Fruit fly (Drosophila melanogaster): Measurements from ENCODE around the gene CG7382.
A peak's percentile ranks its signal among the peaks of the same experiment; 100 is the strongest.

Gene CG7382

dm6 chr2L:5523848-5524473, 4.3 kb upstream of the CG7382 start, which contains the start of the genes Vps52 and Elp4:
Vps52 (minus strand) TSS chr2L:5523898.
Elp4 (plus strand) TSS chr2L:5524139.
- TF ChIP-seq ci (GFP tag; IDR thresholded peaks at IDR 0.05): no peak; the same call in 2 of the 3 replicates
- peak; percentile 12 for TF ChIP-seq CG10274 (GFP tag; optimal IDR thresholded peaks at IDR 0.05)
- TF ChIP-seq esg (GFP tag; conservative IDR thresholded peaks at IDR 0.05): peak; percentile 69
- TF ChIP-seq Sox100B (GFP tag; optimal IDR thresholded peaks at IDR 0.05): no peak
- no peak for TF ChIP-seq bowl (GFP tag; IDR thresholded peaks at IDR 0.05)
- no peak for TF ChIP-seq usp (GFP tag; optimal IDR thresholded peaks at IDR 0.05)
- peak; percentile 60 for TF ChIP-seq Nf-YB (GFP tag; optimal IDR thresholded peaks at IDR 0.05)
- peak; percentile 57; the same call in 1 of the 2 replicates for TF ChIP-seq CG11085 (GFP tag; IDR thresholded peaks at IDR 0.05)
- peak; percentile 64 for TF ChIP-seq tna (GFP tag; IDR thresholded peaks at IDR 0.05; ENCODE audit: partially characterized antibody)
- TF ChIP-seq H15 (GFP tag; IDR thresholded peaks at IDR 0.05): peak; percentile 59; the same call in 1 of the 3 replicates
- no peak for TF ChIP-seq CG4360 (GFP tag; IDR thresholded peaks at IDR 0.05)
- TF ChIP-seq disco-r (GFP tag; optimal IDR thresholded peaks at IDR 0.05): no peak
- peak; percentile 61 for TF ChIP-seq trem (tag; optimal IDR thresholded peaks at IDR 0.05)
- TF ChIP-seq CG12155 (GFP tag; optimal IDR thresholded peaks at IDR 0.05): peak; percentile 77
- peak; percentile 77 for TF ChIP-seq az2 (GFP tag; optimal IDR thresholded peaks at IDR 0.05)
- TF ChIP-seq al (GFP tag; IDR thresholded peaks at IDR 0.05): peak; percentile 53
- peak; percentile 78 for TF ChIP-seq dysf (GFP tag; IDR thresholded peaks at IDR 0.05)
- no peak for TF ChIP-seq run (tag; optimal IDR thresholded peaks at IDR 0.05)
- TF ChIP-seq CG7745 (tag; optimal IDR thresholded peaks at IDR 0.05): no peak
- TF ChIP-seq ttk (GFP tag; IDR thresholded peaks at IDR 0.05): peak; percentile 58
- TF ChIP-seq CG10321 (GFP tag; IDR thresholded peaks at IDR 0.05): no peak
- peak; percentile 19 for TF ChIP-seq CG15073 (GFP tag; optimal IDR thresholded peaks at IDR 0.05)
- TF ChIP-seq ems (GFP tag; optimal IDR thresholded peaks at IDR 0.05): peak; percentile 16
- peak; percentile 63 for TF ChIP-seq CG10543 (GFP tag; optimal IDR thresholded peaks at IDR 0.05)
- TF ChIP-seq p53 (GFP tag; optimal IDR thresholded peaks at IDR 0.05): peak; percentile 48
- TF ChIP-seq slbo (GFP tag; IDR thresholded peaks at IDR 0.05): peak; percentile 74
- no peak for TF ChIP-seq danr (GFP tag; IDR thresholded peaks at IDR 0.05)
- TF ChIP-seq peb (GFP tag; IDR thresholded peaks at IDR 0.05): peak; percentile 36; the same call in 1 of the 2 replicates
- TF ChIP-seq Meics (GFP tag; optimal IDR thresholded peaks at IDR 0.05): peak; percentile 77
- TF ChIP-seq gce (GFP tag; IDR thresholded peaks at IDR 0.05): no peak
- TF ChIP-seq sc (optimal IDR thresholded peaks at IDR 0.05): no peak
- peak; percentile 60 for TF ChIP-seq sc (GFP tag; optimal IDR thresholded peaks at IDR 0.05)
- TF ChIP-seq CG2129 (GFP tag; IDR thresholded peaks at IDR 0.05; ENCODE audit: partially characterized antibody): peak; percentile 63
- peak; percentile 71 for TF ChIP-seq Bgb (GFP tag; IDR thresholded peaks at IDR 0.05; ENCODE audit: partially characterized antibody)
- no peak for TF ChIP-seq luna (GFP tag; optimal IDR thresholded peaks at IDR 0.05)
- TF ChIP-seq kay (GFP tag; optimal IDR thresholded peaks at IDR 0.05): peak; percentile 73
- TF ChIP-seq repo (GFP tag; optimal IDR thresholded peaks at IDR 0.05): no peak
- no peak for TF ChIP-seq CG18476 (GFP tag; optimal IDR thresholded peaks at IDR 0.05)
- no peak for TF ChIP-seq CG8765 (GFP tag; IDR thresholded peaks at IDR 0.05)
- peak; percentile 27; the same call in 2 of the 3 replicates for TF ChIP-seq CG14050 (GFP tag; IDR thresholded peaks at IDR 0.05)
- TF ChIP-seq pnt (GFP tag; optimal IDR thresholded peaks at IDR 0.05): peak; percentile 20
- TF ChIP-seq CG6854 (GFP tag; optimal IDR thresholded peaks at IDR 0.05): no peak
- TF ChIP-seq CG2202 (tag; optimal IDR thresholded peaks at IDR 0.05): no peak
- no peak for TF ChIP-seq gsb (GFP tag; IDR thresholded peaks at IDR 0.05)
- peak; percentile 70; the same call in 2 of the 3 replicates for TF ChIP-seq Dbx (GFP tag; IDR thresholded peaks at IDR 0.05)
- TF ChIP-seq Hr78 (GFP tag; optimal IDR thresholded peaks at IDR 0.05): peak in 1 of 2 experiments; percentile 20
- TF ChIP-seq CG6654 (GFP tag; optimal IDR thresholded peaks at IDR 0.05): peak; percentile 29
- no peak for TF ChIP-seq nau (GFP tag; optimal IDR thresholded peaks at IDR 0.05)
- TF ChIP-seq cwo (GFP tag; optimal IDR thresholded peaks at IDR 0.05): peak; percentile 40
- TF ChIP-seq CG7271 (tag; optimal IDR thresholded peaks at IDR 0.05): peak; percentile 28
- TF ChIP-seq Mes4 (GFP tag; optimal IDR thresholded peaks at IDR 0.05): peak; percentile 17

All from whole organism, embryonic.